Fruit fly (Drosophila melanogaster) whole organism, pupa: ENCODE results near the gene CG13364.

Experiments used
- CG10348 ChIP-seq: fragments of 200-800 bp; sonication (Bioruptor generic); IDR thresholded peaks from 2 replicates; pipeline ENCODE4 v1.3.6; 2022; ENCODE audit warnings: missing biosample characterization, missing genetic modification characterization
- CG13204 ChIP-seq: fragments of 200-800 bp; sonication (Bioruptor generic); optimal IDR thresholded peaks from 2 replicates; lab custom pipeline; 2018; ENCODE audit warnings: missing biosample characterization, mild to moderate bottlenecking, missing genetic modification characterization, moderate library complexity
- CG14655 ChIP-seq: fragments of 200-800 bp; sonication (Bioruptor generic); optimal IDR thresholded peaks from 3 replicates; lab custom pipeline; 2017; ENCODE audit warnings: mild to moderate bottlenecking, missing biosample characterization, missing genetic modification reagents, missing genetic modification characterization
- CG15710 ChIP-seq: fragments of 200-800 bp; sonication (Bioruptor generic); optimal IDR thresholded peaks from 2 replicates; lab custom pipeline; 2018; ENCODE audit warnings: missing biosample characterization, mild to moderate bottlenecking, missing genetic modification characterization, moderate library complexity
- CG34367 ChIP-seq: fragments of 200-800 bp; sonication (Bioruptor generic); optimal IDR thresholded peaks from 2 replicates; lab custom pipeline; 2018; ENCODE audit warnings: missing biosample characterization, mild to moderate bottlenecking, missing genetic modification characterization
- CG8159 ChIP-seq: fragments of 200-800 bp; sonication (Bioruptor generic); optimal IDR thresholded peaks from 3 replicates; lab custom pipeline; 2018; ENCODE audit warnings: missing biosample characterization, mild to moderate bottlenecking, missing genetic modification characterization, moderate library complexity
- CG9948 ChIP-seq: fragments of 200-800 bp; sonication (Bioruptor generic); optimal IDR thresholded peaks from 2 replicates; lab custom pipeline; 2018; ENCODE audit warnings: missing biosample characterization, mild to moderate bottlenecking, missing genetic modification characterization, moderate library complexity
- Snoo ChIP-seq: fragments of 200-800 bp; sonication (Bioruptor generic); optimal IDR thresholded peaks from 3 replicates; lab custom pipeline; 2017; ENCODE audit warnings: missing biosample characterization, mild to moderate bottlenecking, missing genetic modification characterization, inconsistent platforms

DNA sequence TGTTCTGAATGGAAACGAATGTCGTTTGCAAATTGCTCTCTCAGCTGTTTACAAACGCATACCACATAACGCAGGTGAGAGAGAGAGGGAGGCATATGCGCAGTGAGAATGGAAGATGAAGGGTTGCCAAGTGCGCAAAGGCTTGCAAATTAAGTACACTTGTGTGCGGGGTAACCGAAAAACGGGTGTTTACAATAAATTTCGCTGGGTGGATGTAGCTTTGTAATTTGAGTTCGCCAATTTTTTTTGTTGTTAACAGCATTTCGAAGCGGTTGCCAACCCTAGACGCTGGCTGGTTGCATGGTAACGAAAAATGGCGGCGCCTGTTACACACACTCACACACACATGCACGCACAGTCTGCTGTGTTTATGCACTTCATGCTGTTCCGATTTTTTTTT lies 29.9 kb upstream of the CG13364 start:
- TF ChIP-seq CG10348 (GFP tag; lab: Robert Waterston, UW) (peak; percentile 88), Snoo (tag; lab: Kevin White, UChicago) (peak; percentile 95), CG8159 (tag; lab: Kevin White, UChicago) (peak; percentile 90), CG9948 (tag; lab: Kevin White, UChicago) (peak; percentile 87), CG14655 (GFP tag; lab: Kevin White, UChicago) (no peak), CG13204 (no peak), CG34367 (tag; lab: Kevin White, UChicago) (peak; percentile 94), CG15710 (tag; lab: Kevin White, UChicago) (peak; percentile 94)
